Worm (Caenorhabditis elegans): ENCODE measurements around the gene C18G1.7.

The C18G1.7 gene

ce11 chrV:4785333-4785852 is 40.0 kb downstream of the C18G1.7 start, which contains the start of the genes Y60C6A.2 and Y60C6A.3:
TSS of gene Y60C6A.2 (minus strand) at chrV:4785433.
TSS of gene Y60C6A.3 (plus strand) at chrV:4785802.
- TF ChIP-seq dao-5 (tag; optimal IDR thresholded peaks at IDR 0.05) = no peak
- no peak for TF ChIP-seq W03F9.2 (tag; optimal IDR thresholded peaks at IDR 0.05)
- no peak for TF ChIP-seq him-1 (tag; optimal IDR thresholded peaks at IDR 0.05)

- TF ChIP-seq him-1 (tag; optimal IDR thresholded peaks at IDR 0.05) (no peak), W03F9.2 (tag; optimal IDR thresholded peaks at IDR 0.05) (no peak), dao-5 (tag; optimal IDR thresholded peaks at IDR 0.05) (no peak)
These were observed 41.8 kb downstream of the C18G1.7 start, which contains the start of gene R02F11.9 for ce11 chrV:4787166-4787565. TSS of gene R02F11.9 (plus strand) at chrV:4787466.

ce11 chrV:4787836-4788235 is 42.5 kb downstream of the C18G1.7 start:
- TF ChIP-seq W03F9.2 (tag; optimal IDR thresholded peaks at IDR 0.05) (no peak), him-1 (tag; optimal IDR thresholded peaks at IDR 0.05) (no peak), dao-5 (tag; optimal IDR thresholded peaks at IDR 0.05) (no peak)

- TF ChIP-seq him-1 (tag; optimal IDR thresholded peaks at IDR 0.05) (no peak), dao-5 (tag; optimal IDR thresholded peaks at IDR 0.05) (no peak), W03F9.2 (tag; optimal IDR thresholded peaks at IDR 0.05) (no peak)
These were observed 43.5 kb downstream of the C18G1.7 start, which contains the start of gene R02F11.10 for ce11 chrV:4788823-4789222. TSS of gene R02F11.10 (plus strand) at chrV:4789123.

- TF ChIP-seq dao-5 (tag; optimal IDR thresholded peaks at IDR 0.05) = no peak
- TF ChIP-seq him-1 (tag; optimal IDR thresholded peaks at IDR 0.05) = no peak
- TF ChIP-seq W03F9.2 (tag; optimal IDR thresholded peaks at IDR 0.05) = no peak
These were observed 45.0 kb downstream of the C18G1.7 start, which contains the start of gene R02F11.12 for ce11 chrV:4790368-4790767. TSS of gene R02F11.12 (plus strand) at chrV:4790668.

- TF ChIP-seq W03F9.2 (tag; optimal IDR thresholded peaks at IDR 0.05) (no peak), dao-5 (tag; optimal IDR thresholded peaks at IDR 0.05) (no peak), him-1 (tag; optimal IDR thresholded peaks at IDR 0.05) (no peak)
These were observed 46.2 kb downstream of the C18G1.7 start, which contains the start of gene R02F11.11 for ce11 chrV:4791569-4791968. TSS of gene R02F11.11 (plus strand) at chrV:4791869.

- no peak for TF ChIP-seq dao-5 (tag; optimal IDR thresholded peaks at IDR 0.05)
These were observed 48.9 kb downstream of the C18G1.7 start, which contains the start of gene R02F11.2 for ce11 chrV:4794308-4794707. TSS of gene R02F11.2 (plus strand) at chrV:4794599.

All from whole organism, L4/young adult.